Worm (Caenorhabditis elegans): ENCODE results near the gene F57A8.7.
A peak's percentile ranks its signal among the peaks of the same experiment; 100 is the strongest.

ce11 chrV:10087103-10087502 lies 11.6 kb downstream of the F57A8.7 start, which contains the start of gene R04B5.5:
- TF ChIP-seq zip-5 (tag; optimal IDR thresholded peaks at IDR 0.05) (no peak), F13H6.1 (tag; optimal IDR thresholded peaks at IDR 0.05) (no peak), ceh-14 (tag; optimal IDR thresholded peaks at IDR 0.05) (no peak), pat-9 (tag; optimal IDR thresholded peaks at IDR 0.05) (no peak), nhr-11 (tag; optimal IDR thresholded peaks at IDR 0.05) (no peak), unc-42 (tag; optimal IDR thresholded peaks at IDR 0.05) (no peak), unc-86 (tag; optimal IDR thresholded peaks at IDR 0.05) (no peak), elt-2 (tag; optimal IDR thresholded peaks at IDR 0.05) (peak; percentile 95), pha-4 (tag; optimal IDR thresholded peaks at IDR 0.05) (no peak)
